Fruit fly (Drosophila melanogaster): ENCODE results near the gene eEF1gamma.
A peak's percentile ranks its signal among the peaks of the same experiment; 100 is the strongest.

Gene eEF1gamma

dm6 chr3R:29228745-29229448, 8.9 kb downstream of the eEF1gamma start, which contains the start of gene Usp1 (continued):
- no peak for TF ChIP-seq Hr3 (GFP tag; optimal IDR thresholded peaks at IDR 0.05)
- TF ChIP-seq slbo (GFP tag; IDR thresholded peaks at IDR 0.05): no peak
- peak; percentile 94 for TF ChIP-seq zen2 (GFP tag; IDR thresholded peaks at IDR 0.05; ENCODE audit: partially characterized antibody)
- TF ChIP-seq CG4617 (GFP tag; optimal IDR thresholded peaks at IDR 0.05; ENCODE audit: borderline replicate concordance): peak; percentile 92
- TF ChIP-seq sens (GFP tag): peak; percentile 77
- TF ChIP-seq dm (GFP tag; optimal IDR thresholded peaks at IDR 0.05): no peak
- TF ChIP-seq H2.0 (GFP tag; IDR thresholded peaks at IDR 0.05): no peak
- no peak for TF ChIP-seq CG11696 (GFP tag; IDR thresholded peaks at IDR 0.05)
- peak; percentile 27 for TF ChIP-seq gfzf (GFP tag; optimal IDR thresholded peaks at IDR 0.05)
- peak; percentile 27 for TF ChIP-seq lilli (GFP tag; optimal IDR thresholded peaks at IDR 0.05)
- TF ChIP-seq psq (GFP tag; optimal IDR thresholded peaks at IDR 0.05): no peak
- TF ChIP-seq Mad (GFP tag; optimal IDR thresholded peaks at IDR 0.05): no peak
- no peak for TF ChIP-seq ab (GFP tag; optimal IDR thresholded peaks at IDR 0.05)
- peak in 1 of 2 experiments; percentile 8 for TF ChIP-seq crp (GFP tag; optimal IDR thresholded peaks at IDR 0.05)
- TF ChIP-seq cwo (GFP tag; optimal IDR thresholded peaks at IDR 0.05): no peak
- no peak for TF ChIP-seq CG7786 (GFP tag; optimal IDR thresholded peaks at IDR 0.05)
- TF ChIP-seq fu2 (GFP tag; optimal IDR thresholded peaks at IDR 0.05): no peak
- TF ChIP-seq CG9797 (GFP tag; optimal IDR thresholded peaks at IDR 0.05): peak; percentile 44
- TF ChIP-seq sug (tag; optimal IDR thresholded peaks at IDR 0.05): peak; percentile 8
- TF ChIP-seq Dll (GFP tag; IDR thresholded peaks at IDR 0.05; ENCODE audit: partially characterized antibody): peak; percentile 91
- no peak for TF ChIP-seq CG1792 (GFP tag; optimal IDR thresholded peaks at IDR 0.05)
- no peak for TF ChIP-seq prd (optimal IDR thresholded peaks at IDR 0.05)
- no peak for TF ChIP-seq prd (GFP tag; IDR thresholded peaks at IDR 0.05)
- TF ChIP-seq Drgx (GFP tag; IDR thresholded peaks at IDR 0.05): no peak
- TF ChIP-seq CG8359 (GFP tag; optimal IDR thresholded peaks at IDR 0.05; ENCODE audit: borderline replicate concordance): no peak
- TF ChIP-seq CG6765 (GFP tag; optimal IDR thresholded peaks at IDR 0.05): no peak
- peak; percentile 85 for TF ChIP-seq CG7928 (GFP tag; optimal IDR thresholded peaks at IDR 0.05)
- TF ChIP-seq CG14441 (GFP tag; IDR thresholded peaks at IDR 0.05): no peak
- TF ChIP-seq pan (optimal IDR thresholded peaks at IDR 0.05): no peak
- no peak for TF ChIP-seq pan (GFP tag; optimal IDR thresholded peaks at IDR 0.05 in 1 of 2, IDR thresholded peaks at IDR 0.05 in 1 of 2)
- TF ChIP-seq bsh (GFP tag; optimal IDR thresholded peaks at IDR 0.05): no peak
- no peak for TF ChIP-seq Trl (optimal IDR thresholded peaks at IDR 0.05)
- no peak for TF ChIP-seq Trl (GFP tag; optimal IDR thresholded peaks at IDR 0.05)
- peak in 1 of 3 experiments; percentile 42 for TF ChIP-seq Stat92E (GFP tag; optimal IDR thresholded peaks at IDR 0.05)
- peak; percentile 83 for TF ChIP-seq YL-1 (GFP tag; optimal IDR thresholded peaks at IDR 0.05)
- TF ChIP-seq nerfin-2 (GFP tag; IDR thresholded peaks at IDR 0.05; ENCODE audit: partially characterized antibody): peak; percentile 96
- no peak for TF ChIP-seq vvl (GFP tag; IDR thresholded peaks at IDR 0.05)
- no peak for TF ChIP-seq oc (tag; optimal IDR thresholded peaks at IDR 0.05)
- peak; percentile 54 for TF ChIP-seq trem (tag; optimal IDR thresholded peaks at IDR 0.05)
- peak; percentile 95 for TF ChIP-seq CG42726 (GFP tag; IDR thresholded peaks at IDR 0.05; ENCODE audit: partially characterized antibody)
- no peak for TF ChIP-seq CG10565 (GFP tag; optimal IDR thresholded peaks at IDR 0.05)
- TF ChIP-seq tio (GFP tag; optimal IDR thresholded peaks at IDR 0.05): no peak
- peak; percentile 32 for TF ChIP-seq nerfin-1 (tag; optimal IDR thresholded peaks at IDR 0.05)
- peak; percentile 87 for TF ChIP-seq CG8478 (optimal IDR thresholded peaks at IDR 0.05)
- no peak for TF ChIP-seq Usf (GFP tag; optimal IDR thresholded peaks at IDR 0.05)
- TF ChIP-seq ham (GFP tag; IDR thresholded peaks at IDR 0.05): no peak
- no peak for TF ChIP-seq CG2199 (GFP tag; IDR thresholded peaks at IDR 0.05)
- TF ChIP-seq Doc3 (GFP tag; IDR thresholded peaks at IDR 0.05; ENCODE audit: partially characterized antibody): peak; percentile 86
- peak; percentile 72 for TF ChIP-seq Sin3A (optimal IDR thresholded peaks at IDR 0.05)
- TF ChIP-seq CG16813 (GFP tag; IDR thresholded peaks at IDR 0.05; ENCODE audit: partially characterized antibody): peak; percentile 97
- no peak for TF ChIP-seq CG6689 (GFP tag; IDR thresholded peaks at IDR 0.05)

All from whole organism, embryonic.